Fruit fly (Drosophila melanogaster): ENCODE results near the gene Prm.

DNA sequence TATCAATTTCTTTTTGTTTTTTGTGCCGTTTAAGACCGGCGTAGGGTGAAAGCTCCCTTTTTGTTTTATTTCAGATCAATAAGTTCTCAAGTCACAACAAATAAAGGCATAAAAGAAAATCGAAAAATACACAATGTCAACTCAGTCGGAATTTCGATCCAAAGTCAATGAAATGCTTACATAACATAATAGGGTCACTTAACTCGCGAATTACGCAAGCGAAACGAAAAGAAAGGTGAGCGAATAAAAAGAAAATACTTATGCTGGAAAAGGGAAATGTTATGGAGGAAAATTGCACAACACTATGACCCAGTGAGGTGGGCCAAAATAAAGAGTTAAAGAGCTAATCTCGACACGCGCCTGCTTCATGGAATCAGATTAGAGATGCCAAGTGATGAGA lies 49.2 kb downstream of the Prm start:
- TF ChIP-seq psq (optimal IDR thresholded peaks at IDR 0.05) (no peak), pan (optimal IDR thresholded peaks at IDR 0.05) (no peak), EcR (GFP tag; optimal IDR thresholded peaks at IDR 0.05) (no peak), Dll (optimal IDR thresholded peaks at IDR 0.05) (no peak)

Data from whole organism.